Fruit fly (Drosophila melanogaster) whole organism, embryonic: ENCODE data around the gene CG42699.

Experiments
- Atf6 ChIP-seq: fragments of 200-800 bp; sonication (Bioruptor generic); IDR thresholded peaks from 2 replicates; pipeline ENCODE4 v1.3.6; 2022; ENCODE audit warnings: missing biosample characterization, missing genetic modification characterization
- CG10147 ChIP-seq: fragments of 200-800 bp; sonication (Bioruptor generic); optimal IDR thresholded peaks from 2 replicates; lab custom pipeline; 2019; ENCODE audit warnings: missing biosample characterization, mild to moderate bottlenecking, missing genetic modification characterization, moderate library complexity
- CG10209 ChIP-seq: fragments of 200-800 bp; sonication (Bioruptor generic); optimal IDR thresholded peaks from 3 replicates; lab custom pipeline; 2017; ENCODE audit warnings: missing biosample characterization, mild to moderate bottlenecking, missing genetic modification characterization, missing genetic modification reagents
- CG10321 ChIP-seq: fragments of 200-800 bp; sonication (Bioruptor generic); IDR thresholded peaks from 2 replicates; pipeline ENCODE4 v1.3.6; 2022; ENCODE audit warnings: missing biosample characterization, missing genetic modification characterization
- CG12071 ChIP-seq: fragments of 200-800 bp; sonication (Bioruptor generic); optimal IDR thresholded peaks from 3 replicates; lab custom pipeline; 2018; ENCODE audit warnings: missing biosample characterization, mild to moderate bottlenecking, missing genetic modification characterization
- CG12659 ChIP-seq: fragments of 200-800 bp; sonication (Bioruptor generic); optimal IDR thresholded peaks from 3 replicates; lab custom pipeline; 2017; ENCODE audit warnings: mild to moderate bottlenecking, missing biosample characterization, missing genetic modification reagents, missing genetic modification characterization
- CG13424 ChIP-seq: fragments of 200-800 bp; sonication (Bioruptor generic); optimal IDR thresholded peaks from 2 replicates; lab custom pipeline; 2019; ENCODE audit warnings: missing biosample characterization, mild to moderate bottlenecking, missing genetic modification characterization, moderate library complexity
- CG13775 ChIP-seq: fragments of 200-800 bp; sonication (Bioruptor generic); optimal IDR thresholded peaks from 3 replicates; lab custom pipeline; 2017; ENCODE audit warnings: missing biosample characterization, mild to moderate bottlenecking, missing genetic modification characterization
- CG14050 ChIP-seq: fragments of 200-800 bp; sonication (Bioruptor generic); IDR thresholded peaks from 3 replicates; pipeline ENCODE4 v1.3.6; 2022; ENCODE audit warnings: missing biosample characterization, missing genetic modification characterization
- CG15479 ChIP-seq: fragments of 200-800 bp; sonication (Bioruptor generic); optimal IDR thresholded peaks from 3 replicates; lab custom pipeline; 2019; ENCODE audit warnings: missing biosample characterization, mild to moderate bottlenecking, missing genetic modification characterization, moderate library complexity
- CG15696 ChIP-seq: fragments of 200-800 bp; sonication (Bioruptor generic); optimal IDR thresholded peaks from 2 replicates; lab custom pipeline; 2019; ENCODE audit warnings: missing biosample characterization, mild to moderate bottlenecking, missing genetic modification characterization, moderate library complexity
- CG18619 ChIP-seq: fragments of 200-800 bp; sonication (Bioruptor generic); optimal IDR thresholded peaks from 3 replicates; lab custom pipeline; 2017; ENCODE audit warnings: missing biosample characterization, mild to moderate bottlenecking, missing genetic modification characterization
- CG2120 ChIP-seq: fragments of 200-800 bp; sonication (Bioruptor generic); optimal IDR thresholded peaks from 3 replicates; lab custom pipeline; 2016; ENCODE audit warnings: missing biosample characterization, missing genetic modification characterization
- CG2712 ChIP-seq: fragments of 200-800 bp; optimal IDR thresholded peaks from 3 replicates; lab custom pipeline; 2019; ENCODE audit warnings: missing biosample characterization, mild to moderate bottlenecking, missing genetic modification characterization, moderate library complexity
- CG31441 ChIP-seq: fragments of 200-800 bp; sonication (Bioruptor generic); IDR thresholded peaks from 2 replicates; pipeline ENCODE4 v1.3.6; 2022; ENCODE audit warnings: missing biosample characterization, missing genetic modification characterization
- CG4360 ChIP-seq: fragments of 200-800 bp; sonication (Bioruptor generic); IDR thresholded peaks from 2 replicates; pipeline ENCODE4 v1.3.6; 2022; ENCODE audit warnings: missing biosample characterization, missing genetic modification characterization
- CG9876 ChIP-seq: fragments of 200-800 bp; sonication (Bioruptor generic); optimal IDR thresholded peaks from 2 replicates; lab custom pipeline; 2016; ENCODE audit warnings: missing biosample characterization, missing genetic modification characterization
- CHES-1-like ChIP-seq: fragments of 200-800 bp; sonication (Bioruptor generic); optimal IDR thresholded peaks from 2 replicates; lab custom pipeline; 2016; ENCODE audit warnings: missing biosample characterization, missing genetic modification characterization
- CkIIα-i1 ChIP-seq: fragments of 200-800 bp; sonication (Bioruptor generic); IDR thresholded peaks from 2 replicates; pipeline ENCODE4 v1.3.6; 2022; ENCODE audit warnings: missing biosample characterization, missing genetic modification characterization
- D ChIP-seq, 2 experiments: fragments of 200-800 bp in 1 of 2; fragments of >200 bp in 1 of 2; sonication (Bioruptor generic) in 1 of 2; optimal IDR thresholded peaks; 2 replicates in 1 of 2; 3 replicates in 1 of 2; lab custom pipeline; 2017; ENCODE audit warnings: mild to moderate bottlenecking in 1 of 2, missing biosample characterization in 1 of 2, missing genetic modification characterization in 1 of 2, missing genetic modification reagents in 1 of 2
- Dfd ChIP-seq, 2 experiments: fragments of >200 bp; optimal IDR thresholded peaks; 2 replicates each; lab custom pipeline; 2017; ENCODE audit warnings: missing biosample characterization in 2 of 2, missing genetic modification characterization in 2 of 2
- Dip3 ChIP-seq: fragments of 200-800 bp; sonication (Bioruptor generic); optimal IDR thresholded peaks from 3 replicates; lab custom pipeline; 2016; ENCODE audit warnings: missing biosample characterization, missing genetic modification characterization
- Fer2 ChIP-seq: fragments of 200-800 bp; sonication (Bioruptor generic); optimal IDR thresholded peaks from 2 replicates; lab custom pipeline; 2018; ENCODE audit warnings: missing biosample characterization, mild to moderate bottlenecking, missing genetic modification characterization, moderate library complexity
- GATAe ChIP-seq: fragments of 200-800 bp; sonication (Bioruptor generic); conservative IDR thresholded peaks from 2 replicates; pipeline ENCODE4 v1.3.6; 2022; ENCODE audit warnings: missing biosample characterization, missing genetic modification characterization
- HLH4C ChIP-seq: fragments of 200-800 bp; sonication (Bioruptor generic); IDR thresholded peaks from 3 replicates; pipeline ENCODE4 v1.3.6; 2022; ENCODE audit warnings: missing biosample characterization, missing genetic modification characterization; ENCODE audit not compliant: partially characterized antibody
- Hr39 ChIP-seq: fragments of >200 bp; optimal IDR thresholded peaks from 2 replicates; lab custom pipeline; 2017
- Jarid2 ChIP-seq: fragments of 200-800 bp; sonication (Bioruptor generic); optimal IDR thresholded peaks from 3 replicates; lab custom pipeline; 2017; ENCODE audit warnings: mild to moderate bottlenecking, missing biosample characterization, missing genetic modification reagents, missing genetic modification characterization
- PHDP ChIP-seq: fragments of 200-800 bp; sonication (Bioruptor generic); optimal IDR thresholded peaks from 3 replicates; lab custom pipeline; 2018; ENCODE audit warnings: missing biosample characterization, mild to moderate bottlenecking, missing genetic modification characterization, moderate library complexity
- Rfx ChIP-seq: fragments of 200-800 bp; sonication (Bioruptor generic); IDR thresholded peaks from 2 replicates; pipeline ENCODE4 v1.3.6; 2022; ENCODE audit warnings: missing biosample characterization, missing genetic modification characterization
- Stat92E ChIP-seq, 3 experiments: fragments of >200 bp in 2 of 3; fragments of 200-800 bp in 1 of 3; sonication (Bioruptor generic) in 1 of 3; optimal IDR thresholded peaks; 2 replicates each; lab custom pipeline; 2017 to 2019; ENCODE audit warnings: missing biosample characterization in 3 of 3, missing genetic modification characterization in 3 of 3, mild to moderate bottlenecking in 1 of 3, moderate library complexity in 1 of 3
- Usf ChIP-seq: fragments of 200-800 bp; sonication (Bioruptor generic); optimal IDR thresholded peaks from 2 replicates; lab custom pipeline; 2017; ENCODE audit warnings: missing genotype, missing biosample characterization, missing genetic modification characterization
- da ChIP-seq: fragments of 200-800 bp; sonication (Bioruptor generic); optimal IDR thresholded peaks from 2 replicates; lab custom pipeline; 2016; ENCODE audit warnings: missing biosample characterization, missing genetic modification characterization
- dmrt99B ChIP-seq: fragments of 200-800 bp; sonication (Bioruptor generic); optimal IDR thresholded peaks from 2 replicates; lab custom pipeline; 2018; ENCODE audit warnings: missing biosample characterization, mild to moderate bottlenecking, missing genetic modification characterization, moderate library complexity
- grau ChIP-seq: fragments of 200-800 bp; optimal IDR thresholded peaks from 3 replicates; lab custom pipeline; 2019; ENCODE audit warnings: missing biosample characterization, mild to moderate bottlenecking, missing genetic modification characterization, moderate library complexity
- ham ChIP-seq: fragments of 200-800 bp; sonication (Bioruptor generic); IDR thresholded peaks from 2 replicates; pipeline ENCODE4 v1.3.6; 2022; ENCODE audit warnings: missing biosample characterization, missing genetic modification characterization
- hb ChIP-seq: fragments of 200-800 bp; sonication (Bioruptor generic); IDR thresholded peaks from 3 replicates; pipeline ENCODE4 v1.3.6; 2022; ENCODE audit warnings: missing biosample characterization, missing genetic modification characterization; ENCODE audit not compliant: partially characterized antibody
- her ChIP-seq: fragments of 200-800 bp; sonication (Bioruptor generic); optimal IDR thresholded peaks from 2 replicates; lab custom pipeline; 2016; ENCODE audit warnings: missing biosample characterization, missing genetic modification characterization
- hkb ChIP-seq, 2 experiments: fragments of 200-800 bp in 1 of 2; fragments of >200 bp in 1 of 2; sonication (Bioruptor generic) in 1 of 2; IDR thresholded peaks in 1 of 2; optimal IDR thresholded peaks in 1 of 2; 2 replicates each; pipeline versions ENCODE4 v1.3.6 to Lab custom; 2017 to 2022; ENCODE audit warnings: missing biosample characterization in 1 of 2, missing genetic modification characterization in 1 of 2
- jumu ChIP-seq: fragments of 200-800 bp; sonication (Bioruptor generic); optimal IDR thresholded peaks from 3 replicates; lab custom pipeline; 2016; ENCODE audit warnings: missing biosample characterization, missing genetic modification characterization
- knrl ChIP-seq: fragments of 200-800 bp; sonication (Bioruptor generic); IDR thresholded peaks from 3 replicates; pipeline ENCODE4 v1.3.6; 2022; ENCODE audit warnings: missing biosample characterization, missing genetic modification characterization; ENCODE audit not compliant: partially characterized antibody
- lilli ChIP-seq: fragments of 200-800 bp; sonication (Bioruptor generic); optimal IDR thresholded peaks from 3 replicates; lab custom pipeline; 2016; ENCODE audit warnings: missing biosample characterization, missing genetic modification characterization
- maf-S ChIP-seq: fragments of 200-800 bp; sonication (Bioruptor generic); optimal IDR thresholded peaks from 2 replicates; lab custom pipeline; 2016; ENCODE audit warnings: missing biosample characterization, missing genetic modification characterization
- peb ChIP-seq: fragments of 200-800 bp; sonication (Bioruptor generic); IDR thresholded peaks from 2 replicates; pipeline ENCODE4 v1.3.6; 2022; ENCODE audit warnings: missing biosample characterization, missing genetic modification characterization
- run ChIP-seq: fragments of 200-800 bp; sonication (Bioruptor generic); optimal IDR thresholded peaks from 3 replicates; lab custom pipeline; 2018; ENCODE audit warnings: missing biosample characterization, mild to moderate bottlenecking, missing genetic modification characterization
- sr ChIP-seq: fragments of 200-800 bp; sonication (Bioruptor generic); IDR thresholded peaks from 3 replicates; pipeline ENCODE4 v1.3.6; 2022; ENCODE audit warnings: missing biosample characterization, missing genetic modification characterization
- sug ChIP-seq: fragments of 200-800 bp; optimal IDR thresholded peaks from 2 replicates; lab custom pipeline; 2019; ENCODE audit warnings: missing biosample characterization, mild to moderate bottlenecking, missing genetic modification characterization, moderate library complexity
- wek ChIP-seq: fragments of 200-800 bp; sonication (Bioruptor generic); optimal IDR thresholded peaks from 3 replicates; lab custom pipeline; 2018; ENCODE audit warnings: missing biosample characterization, mild to moderate bottlenecking, missing genetic modification characterization, moderate library complexity
- z ChIP-seq: fragments of 200-800 bp; sonication (Bioruptor generic); IDR thresholded peaks from 3 replicates; pipeline ENCODE4 v1.3.6; 2022; ENCODE audit warnings: missing biosample characterization, missing genetic modification characterization
- zen ChIP-seq: fragments of 200-800 bp; sonication (Bioruptor generic); optimal IDR thresholded peaks from 3 replicates; lab custom pipeline; 2018; ENCODE audit warnings: missing biosample characterization, mild to moderate bottlenecking, missing genetic modification characterization, moderate library complexity

CG42699 gene

dm6 chrX:5717741-5718475 is 46.4 kb upstream of the CG42699 start, which contains the start of gene CG33080:
CG33080 (minus strand) TSS chrX:5717778.
- TF ChIP-seq GATAe (GFP tag; lab: Robert Waterston, UW), result 0 out of 2 replicates have a peak, but pooled peaks have one; percentile 19
- no peak for TF ChIP-seq her (GFP tag; lab: Kevin White, UChicago)
- no peak for TF ChIP-seq CHES-1-like
- TF ChIP-seq Stat92E (GFP tag; optimal IDR thresholded peaks at IDR 0.05; lab: Kevin White, UChicago), result no peak
- TF ChIP-seq Usf (GFP tag; lab: Kevin White, UChicago), result no peak
- TF ChIP-seq wek, result no peak
- no peak for TF ChIP-seq maf-S (GFP tag; lab: Kevin White, UChicago)
- no peak for TF ChIP-seq hkb (optimal IDR thresholded peaks at IDR 0.05; lab: Kevin White, UChicago)
- TF ChIP-seq hkb (GFP tag; IDR thresholded peaks at IDR 0.05; lab: Robert Waterston, UW), result no peak
- no peak for TF ChIP-seq CG18619
- TF ChIP-seq Fer2 (tag; lab: Kevin White, UChicago), result no peak
- TF ChIP-seq CG4360 (GFP tag; lab: Robert Waterston, UW), result no peak
- TF ChIP-seq ham (GFP tag; lab: Robert Waterston, UW), result no peak
- TF ChIP-seq zen, result no peak
- no peak for TF ChIP-seq Dfd (GFP tag; optimal IDR thresholded peaks at IDR 0.05; lab: Kevin White, UChicago)
- no peak for TF ChIP-seq z (GFP tag; lab: Robert Waterston, UW)
- TF ChIP-seq Rfx, result peak; percentile 64
- no peak for TF ChIP-seq CG14050 (GFP tag; lab: Robert Waterston, UW)
- TF ChIP-seq CG2120, result peak; percentile 58
- TF ChIP-seq peb (GFP tag; lab: Robert Waterston, UW), result no peak
- TF ChIP-seq CG15696, result no peak
- TF ChIP-seq lilli (GFP tag; lab: Kevin White, UChicago), result no peak
- no peak for TF ChIP-seq CG15479
- TF ChIP-seq CG13775 (GFP tag; lab: Kevin White, UChicago), result no peak
- TF ChIP-seq CG13424, result no peak
- TF ChIP-seq CG2712, result no peak
- no peak for TF ChIP-seq grau (tag; lab: Kevin White, UChicago)
- no peak for TF ChIP-seq CG12071 (GFP tag; lab: Kevin White, UChicago)
- TF ChIP-seq da, result no peak
- no peak for TF ChIP-seq CG9876
- no peak for TF ChIP-seq D (optimal IDR thresholded peaks at IDR 0.05; lab: Kevin White, UChicago)
- TF ChIP-seq D (GFP tag; optimal IDR thresholded peaks at IDR 0.05; lab: Kevin White, UChicago), result no peak
- 0 out of 2 replicates have a peak, but pooled peaks have one; percentile 13 for TF ChIP-seq Atf6 (GFP tag; lab: Robert Waterston, UW)
- no peak for TF ChIP-seq CG10147 (GFP tag; lab: Kevin White, UChicago)
- TF ChIP-seq CG10321 (GFP tag; lab: Robert Waterston, UW), result no peak
- TF ChIP-seq CG12659 (GFP tag; lab: Kevin White, UChicago), result no peak
- no peak for TF ChIP-seq Hr39 (lab: Kevin White, UChicago)
- TF ChIP-seq Dip3 (GFP tag; lab: Kevin White, UChicago), result no peak
- TF ChIP-seq HLH4C (GFP tag; lab: Robert Waterston, UW), result no peak
- TF ChIP-seq knrl (GFP tag; lab: Robert Waterston, UW), result 0 out of 3 replicates have a peak, but pooled peaks have one; percentile 14
- TF ChIP-seq CG31441 (GFP tag; lab: Robert Waterston, UW), result no peak
- TF ChIP-seq hb (GFP tag; lab: Robert Waterston, UW), result no peak
- TF ChIP-seq CkIIα-i1 (GFP tag; lab: Robert Waterston, UW), result no peak
- no peak for TF ChIP-seq CG10209 (GFP tag; lab: Kevin White, UChicago)
- no peak for TF ChIP-seq run (tag; lab: Kevin White, UChicago)
- no peak for TF ChIP-seq sr
- TF ChIP-seq Jarid2 (GFP tag; lab: Kevin White, UChicago), result no peak
- TF ChIP-seq dmrt99B, result peak; percentile 34
- TF ChIP-seq PHDP (tag; lab: Kevin White, UChicago), result no peak
- TF ChIP-seq jumu, result no peak
- no peak for TF ChIP-seq sug
